Fruit fly (Drosophila melanogaster): ENCODE data around the gene CG7924.

CG7924 gene

dm6 chr3L:14202318-14202717 is 31.0 kb upstream of the CG7924 start:
- TF ChIP-seq OdsH (GFP tag; optimal IDR thresholded peaks at IDR 0.05) (no peak), CG4318 (GFP tag; optimal IDR thresholded peaks at IDR 0.05) (no peak), Sox102F (GFP tag; optimal IDR thresholded peaks at IDR 0.05) (peak; percentile 3), Blimp-1 (GFP tag; optimal IDR thresholded peaks at IDR 0.05) (peak; percentile 7), CG11762 (GFP tag; optimal IDR thresholded peaks at IDR 0.05; ENCODE audit: insufficient read depth) (no peak), ss (GFP tag; optimal IDR thresholded peaks at IDR 0.05) (peak; percentile 22 to 51), CG16779 (tag; optimal IDR thresholded peaks at IDR 0.05) (no peak), Eip78C (GFP tag) (peak; percentile 60), vri (GFP tag; optimal IDR thresholded peaks at IDR 0.05) (no peak), Sox14 (GFP tag; optimal IDR thresholded peaks at IDR 0.05) (no peak), Eip75B (GFP tag; optimal IDR thresholded peaks at IDR 0.05) (peak; percentile 39), CG6854 (GFP tag; optimal IDR thresholded peaks at IDR 0.05) (peak; percentile 75), dsx (GFP tag; optimal IDR thresholded peaks at IDR 0.05; ENCODE audit: poor library complexity, severe bottlenecking) (peak; percentile 1), CG6163 (GFP tag; IDR thresholded peaks at IDR 0.05) (0 out of 3 replicates have a peak, but pooled peaks have one; percentile 11)

- TF ChIP-seq CG9139 (GFP tag; optimal IDR thresholded peaks at IDR 0.05) (no peak), Eip78C (GFP tag) (peak; percentile 14)
Measured at dm6 chr3L:14203023-14203422, 30.2 kb upstream of the CG7924 start, which contains the start of gene saturn. Gene saturn, plus strand, starts transcription at chr3L:14203323.

dm6 chr3L:14204659-14205568 is 28.4 kb upstream of the CG7924 start:
- TF ChIP-seq Blimp-1 (GFP tag; optimal IDR thresholded peaks at IDR 0.05), result no peak
- TF ChIP-seq Hr4 (GFP tag; optimal IDR thresholded peaks at IDR 0.05), result peak; percentile 30
- no peak for TF ChIP-seq CG10669 (GFP tag; optimal IDR thresholded peaks at IDR 0.05)
- no peak for TF ChIP-seq Eip75B (GFP tag; optimal IDR thresholded peaks at IDR 0.05)
- peak; percentile 31 for TF ChIP-seq OdsH (GFP tag; optimal IDR thresholded peaks at IDR 0.05)
- peak; percentile 43 for TF ChIP-seq Eip78C (GFP tag)
- TF ChIP-seq CG34406 (GFP tag; optimal IDR thresholded peaks at IDR 0.05), result peak; percentile 26
- TF ChIP-seq CG10631 (GFP tag; optimal IDR thresholded peaks at IDR 0.05), result peak; percentile 47
- TF ChIP-seq Ets96B (tag; optimal IDR thresholded peaks at IDR 0.05), result peak; percentile 13
- peak; percentile 12 for TF ChIP-seq esn (GFP tag; optimal IDR thresholded peaks at IDR 0.05)
- peak; percentile 71 for TF ChIP-seq CG32006 (GFP tag; optimal IDR thresholded peaks at IDR 0.05)
- TF ChIP-seq CG6163 (GFP tag; IDR thresholded peaks at IDR 0.05), result 0 out of 3 replicates have a peak, but pooled peaks have one; percentile 6
- peak; percentile 30 for TF ChIP-seq Lpt (GFP tag; optimal IDR thresholded peaks at IDR 0.05)
- peak; percentile 27 for TF ChIP-seq CG3032 (tag; optimal IDR thresholded peaks at IDR 0.05)
- peak; percentile 28 for TF ChIP-seq pdm3 (GFP tag; optimal IDR thresholded peaks at IDR 0.05)
- TF ChIP-seq CG15336 (GFP tag; IDR thresholded peaks at IDR 0.05), result peak; percentile 53; the same call in 1 of the 2 replicates
- peak in 1 of 2 experiments; percentile 54 for TF ChIP-seq salr (GFP tag; optimal IDR thresholded peaks at IDR 0.05)
- 0 out of 3 replicates have a peak, but pooled peaks have one; percentile 45 for TF ChIP-seq CG8119 (GFP tag; IDR thresholded peaks at IDR 0.05)
- peak; percentile 27 for TF ChIP-seq acj6 (GFP tag; optimal IDR thresholded peaks at IDR 0.05)
- TF ChIP-seq cyc (GFP tag; optimal IDR thresholded peaks at IDR 0.05), result no peak
- TF ChIP-seq svp (GFP tag), result no peak
- TF ChIP-seq CG4318 (GFP tag; optimal IDR thresholded peaks at IDR 0.05), result peak; percentile 44
- peak; percentile 57 for TF ChIP-seq CG6276 (GFP tag; optimal IDR thresholded peaks at IDR 0.05)
- TF ChIP-seq achi (GFP tag; optimal IDR thresholded peaks at IDR 0.05), result peak; percentile 29
- TF ChIP-seq Sox102F (GFP tag; optimal IDR thresholded peaks at IDR 0.05), result peak; percentile 1
- TF ChIP-seq fkh (GFP tag; optimal IDR thresholded peaks at IDR 0.05), result peak; percentile 54
